Worm (Caenorhabditis elegans) whole organism, L1 larva: ENCODE data around the gene W09D6.4.
A peak's percentile ranks its signal among the peaks of the same experiment; 100 is the strongest.

Experiments
- C16A3.4 ChIP-seq: fragments of 150-350 bp; optimal IDR thresholded peaks from 2 replicates; lab custom pipeline; 2014; ENCODE audit warnings: missing biosample characterization, missing genetic modification characterization
- C34B4.2 ChIP-seq: sonication (generic microtip); optimal IDR thresholded peaks from 2 replicates; lab custom pipeline; 2017; ENCODE audit warnings: mild to moderate bottlenecking, missing genetic modification characterization, missing compliant biosample characterization
- Y116A8C.19 ChIP-seq: sonication (generic microtip); optimal IDR thresholded peaks from 2 replicates; lab custom pipeline; 2016; ENCODE audit warnings: missing compliant biosample characterization, missing genetic modification characterization, borderline replicate concordance
- alr-1 ChIP-seq: fragments of 200-800 bp; sonication (Bioruptor generic); optimal IDR thresholded peaks from 2 replicates; lab custom pipeline; 2018; ENCODE audit warnings: borderline replicate concordance, mild to moderate bottlenecking, missing genetic modification characterization, missing compliant biosample characterization
- aly-2 ChIP-seq: fragments of 150-350 bp; optimal IDR thresholded peaks from 2 replicates; lab custom pipeline; 2014; ENCODE audit warnings: missing biosample characterization, missing genetic modification characterization
- blmp-1 ChIP-seq: fragments of 150-350 bp; optimal IDR thresholded peaks from 2 replicates; lab custom pipeline; 2014; ENCODE audit warnings: missing biosample characterization, missing genetic modification characterization
- ceh-63 ChIP-seq: fragments of 200-800 bp; sonication (Bioruptor generic); optimal IDR thresholded peaks from 2 replicates; lab custom pipeline; 2018; ENCODE audit warnings: mild to moderate bottlenecking, missing genetic modification characterization, missing compliant biosample characterization
- ceh-90 ChIP-seq: sonication (generic microtip); optimal IDR thresholded peaks from 2 replicates; lab custom pipeline; 2016; ENCODE audit warnings: missing genetic modification characterization, missing compliant biosample characterization
- ces-1 ChIP-seq: fragments of 150-350 bp; optimal IDR thresholded peaks from 2 replicates; lab custom pipeline; 2014; ENCODE audit warnings: missing biosample characterization, missing genetic modification reagents, missing genetic modification characterization
- dpl-1 ChIP-seq, 3 experiments: fragments of 150-350 bp in 2 of 3; sonication (generic microtip) in 1 of 3; optimal IDR thresholded peaks; 2 replicates each; lab custom pipeline; 2014 to 2017; ENCODE audit warnings: missing biosample characterization in 3 of 3, missing genetic modification characterization in 3 of 3, missing genetic modification reagents in 3 of 3
- dsc-1 ChIP-seq: sonication (generic microtip); optimal IDR thresholded peaks from 2 replicates; lab custom pipeline; 2016; ENCODE audit warnings: mild to moderate bottlenecking, missing genetic modification characterization, missing compliant biosample characterization
- efl-1 ChIP-seq, 4 experiments: fragments of 150-350 bp; optimal IDR thresholded peaks in 3 of 4; peaks in 1 of 4; 1 replicate in 1 of 4; 2 replicates in 3 of 4; lab custom pipeline; 2014; ENCODE audit warnings: missing biosample characterization in 2 of 4, missing genetic modification characterization in 2 of 4, missing genetic modification reagents in 2 of 4
- efl-3 ChIP-seq: fragments of 200-800 bp; sonication (Bioruptor generic); optimal IDR thresholded peaks from 2 replicates; lab custom pipeline; 2018; ENCODE audit warnings: mild to moderate bottlenecking, missing genetic modification characterization, missing compliant biosample characterization
- egl-27 ChIP-seq, 2 experiments: fragments of 150-350 bp in 1 of 2; sonication (generic microtip); optimal IDR thresholded peaks; 3 replicates each; lab custom pipeline; 2017 to 2018; ENCODE audit warnings: missing biosample characterization in 2 of 2, missing genetic modification characterization in 2 of 2, missing genetic modification reagents in 2 of 2
- elt-2 ChIP-seq: sonication (generic microtip); optimal IDR thresholded peaks from 2 replicates; lab custom pipeline; 2016; ENCODE audit warnings: missing genetic modification characterization, mild to moderate bottlenecking, inconsistent platforms, missing compliant biosample characterization, missing genetic modification reagents
- elt-3 ChIP-seq, 6 experiments: fragments of 150-350 bp in 1 of 6; sonication (generic microtip); optimal IDR thresholded peaks; 2 replicates each; lab custom pipeline; 2017 to 2018; ENCODE audit warnings: missing biosample characterization in 6 of 6, missing genetic modification characterization in 6 of 6, inconsistent platforms in 1 of 6
- fkh-10 ChIP-seq: sonication (generic microtip); optimal IDR thresholded peaks from 2 replicates; lab custom pipeline; 2017; ENCODE audit warnings: missing biosample characterization, missing genetic modification reagents, missing genetic modification characterization
- fos-1 ChIP-seq: fragments of 150-350 bp; optimal IDR thresholded peaks from 2 replicates; lab custom pipeline; 2014; ENCODE audit warnings: missing biosample characterization, missing genetic modification characterization
- hpl-2 ChIP-seq: fragments of 150-350 bp; optimal IDR thresholded peaks from 2 replicates; lab custom pipeline; 2014; ENCODE audit warnings: missing biosample characterization, missing genetic modification reagents, missing genetic modification characterization
- lin-14 ChIP-seq: fragments of 200-800 bp; sonication (Bioruptor generic); optimal IDR thresholded peaks from 2 replicates; lab custom pipeline; 2018; ENCODE audit warnings: mild to moderate bottlenecking, missing genetic modification characterization, moderate library complexity, missing compliant biosample characterization
- lin-35 ChIP-seq, 2 experiments: fragments of 150-350 bp; optimal IDR thresholded peaks; 2 replicates each; lab custom pipeline; 2014; ENCODE audit warnings: missing biosample characterization in 2 of 2, missing genetic modification characterization in 2 of 2, missing genetic modification reagents in 2 of 2
- mdl-1 ChIP-seq, 2 experiments: fragments of 150-350 bp; optimal IDR thresholded peaks; 2 replicates each; lab custom pipeline; 2014 to 2017; ENCODE audit warnings: missing biosample characterization in 2 of 2, missing genetic modification characterization in 2 of 2, inconsistent platforms in 1 of 2
- nhr-12 ChIP-seq: sonication (generic microtip); optimal IDR thresholded peaks from 2 replicates; lab custom pipeline; 2017; ENCODE audit warnings: missing biosample characterization, missing genetic modification characterization
- nhr-20 ChIP-seq: sonication (generic microtip); optimal IDR thresholded peaks from 2 replicates; lab custom pipeline; 2016; ENCODE audit warnings: mild to moderate bottlenecking, missing genetic modification characterization, missing compliant biosample characterization
- nhr-84 ChIP-seq: sonication (generic microtip); optimal IDR thresholded peaks from 2 replicates; lab custom pipeline; 2017; ENCODE audit warnings: missing biosample characterization, missing genetic modification characterization
- nhr-90 ChIP-seq: sonication (generic microtip); optimal IDR thresholded peaks from 2 replicates; lab custom pipeline; 2016; ENCODE audit warnings: mild to moderate bottlenecking, missing genetic modification characterization, missing compliant biosample characterization; ENCODE audit not compliant: poor library complexity
- pax-3 ChIP-seq: fragments of 200-800 bp; sonication (Bioruptor generic); optimal IDR thresholded peaks from 2 replicates; lab custom pipeline; 2018; ENCODE audit warnings: mild to moderate bottlenecking, missing genetic modification characterization, moderate library complexity, missing compliant biosample characterization
- rnt-1 ChIP-seq: sonication (generic microtip); optimal IDR thresholded peaks from 2 replicates; lab custom pipeline; 2016; ENCODE audit warnings: mild to moderate bottlenecking, missing genetic modification characterization, moderate library complexity, missing compliant biosample characterization
- skn-1 ChIP-seq: fragments of 150-350 bp; optimal IDR thresholded peaks from 2 replicates; lab custom pipeline; 2014; ENCODE audit warnings: missing biosample characterization, missing genetic modification characterization
- snpc-4 ChIP-seq: fragments of 150-350 bp; optimal IDR thresholded peaks from 2 replicates; lab custom pipeline; 2014; ENCODE audit warnings: missing biosample characterization, missing genetic modification characterization
- snu-23 ChIP-seq: sonication (generic microtip); optimal IDR thresholded peaks from 2 replicates; lab custom pipeline; 2016; ENCODE audit warnings: missing genetic modification characterization, missing compliant biosample characterization
- tbx-2 ChIP-seq: sonication (generic microtip); optimal IDR thresholded peaks from 2 replicates; lab custom pipeline; 2016; ENCODE audit warnings: missing genetic modification characterization, missing compliant biosample characterization
- unc-130 ChIP-seq: fragments of 150-350 bp; optimal IDR thresholded peaks from 2 replicates; lab custom pipeline; 2017; ENCODE audit warnings: missing biosample characterization, missing genetic modification characterization, inconsistent platforms
- unc-30 ChIP-seq: sonication (generic microtip); optimal IDR thresholded peaks from 2 replicates; lab custom pipeline; 2017; ENCODE audit warnings: missing biosample characterization, missing genetic modification characterization
- unc-62 ChIP-seq: fragments of 150-350 bp; optimal IDR thresholded peaks from 2 replicates; lab custom pipeline; 2014; ENCODE audit warnings: missing biosample characterization, missing genetic modification reagents, missing genetic modification characterization
- unc-98 ChIP-seq: fragments of 200-800 bp; sonication (Bioruptor generic); IDR thresholded peaks from 2 replicates; pipeline ENCODE4 v1.3.6; 2022; ENCODE audit warnings: missing genetic modification characterization, missing compliant biosample characterization
- vab-15 ChIP-seq: sonication (generic microtip); optimal IDR thresholded peaks from 2 replicates; lab custom pipeline; 2017; ENCODE audit warnings: missing genotype, mild to moderate bottlenecking, missing genetic modification characterization, missing compliant biosample characterization
- xbp-1 ChIP-seq: sonication (generic microtip); optimal IDR thresholded peaks from 2 replicates; lab custom pipeline; 2016; ENCODE audit warnings: missing genetic modification characterization, missing compliant biosample characterization
- zag-1 ChIP-seq: fragments of 150-350 bp; optimal IDR thresholded peaks from 2 replicates; lab custom pipeline; 2014; ENCODE audit warnings: missing biosample characterization, missing genetic modification characterization
- zip-4 ChIP-seq: fragments of 200-800 bp; sonication (Bioruptor generic); optimal IDR thresholded peaks from 2 replicates; lab custom pipeline; 2018; ENCODE audit warnings: mild to moderate bottlenecking, missing genetic modification characterization, moderate library complexity, missing compliant biosample characterization
- ztf-4 ChIP-seq: fragments of 150-350 bp; optimal IDR thresholded peaks from 2 replicates; lab custom pipeline; 2014; ENCODE audit warnings: missing biosample characterization, missing genetic modification characterization

The W09D6.4 gene

ce11 chrIII:11093489-11093888, 13.9 kb downstream of the W09D6.4 start (continued):
- peak; percentile 53 for TF ChIP-seq nhr-90
- peak; percentile 30 for TF ChIP-seq tbx-2 (tag; lab: Kevin White, UChicago)
- peak; percentile 60 for TF ChIP-seq pax-3 (tag; lab: Kevin White, UChicago)
- TF ChIP-seq elt-2 (tag; lab: Kevin White, UChicago): no peak

DNA sequence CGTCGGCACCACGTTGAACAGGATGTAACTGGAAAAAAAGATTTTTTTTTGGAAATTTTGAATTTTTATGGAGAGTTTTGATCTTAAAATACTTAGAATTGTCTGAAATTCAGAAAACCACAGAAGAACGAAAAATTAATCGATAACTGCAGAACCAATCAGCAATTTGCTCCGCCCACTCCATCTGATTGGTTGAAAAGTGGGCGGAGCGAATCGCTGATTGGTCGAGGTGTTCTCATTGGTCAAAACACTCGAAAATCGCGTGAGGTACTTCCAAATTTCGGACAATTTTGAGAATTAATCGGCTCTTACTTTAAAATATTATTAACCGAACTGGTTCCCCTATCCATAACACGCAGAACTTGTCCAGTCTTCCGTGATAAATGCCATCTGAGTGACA, 16.1 kb downstream of the W09D6.4 start:
- TF ChIP-seq efl-1 (optimal IDR thresholded peaks at IDR 0.05; lab: Kevin White, UChicago): no peak
- peak in 1 of 2 experiments; percentile 2 for TF ChIP-seq efl-1 (GFP tag; optimal IDR thresholded peaks at IDR 0.05 in 1 of 2; lab: Kevin White, UChicago)
- TF ChIP-seq xbp-1 (tag; lab: Kevin White, UChicago): no peak

- no peak for TF ChIP-seq rnt-1
- no peak for TF ChIP-seq mdl-1 (tag; optimal IDR thresholded peaks at IDR 0.05; lab: Kevin White, UChicago)
- TF ChIP-seq fkh-10 (GFP tag; lab: Kevin White, UChicago): no peak
- no peak for TF ChIP-seq nhr-20
- no peak for TF ChIP-seq unc-30 (tag; lab: Kevin White, UChicago)
- TF ChIP-seq ceh-90 (tag; lab: Kevin White, UChicago): no peak
- TF ChIP-seq nhr-90: no peak
- TF ChIP-seq ztf-4: no peak
- no peak for TF ChIP-seq elt-3 (tag; optimal IDR thresholded peaks at IDR 0.05; lab: Kevin White, UChicago)
Observed at ce11 chrIII:11099864-11100263, 20.3 kb downstream of the W09D6.4 start, which contains the start of gene hmt-1. TSS of gene hmt-1 (minus strand) at chrIII:11099964.

- TF ChIP-seq snpc-4 (tag; lab: Kevin White, UChicago) (no peak), nhr-84 (tag; lab: Kevin White, UChicago) (no peak), skn-1 (tag; lab: Kevin White, UChicago) (peak; percentile 66), ceh-63 (GFP tag; lab: Kevin White, UChicago) (no peak), snu-23 (no peak), lin-14 (GFP tag; lab: Kevin White, UChicago) (no peak), Y116A8C.19 (tag; lab: Kevin White, UChicago) (no peak), dpl-1 (GFP tag; optimal IDR thresholded peaks at IDR 0.05; lab: Kevin White, UChicago) (no peak), zip-4 (GFP tag; lab: Kevin White, UChicago) (peak; percentile 14)
Observed at ce11 chrIII:11101246-11101645, 21.7 kb downstream of the W09D6.4 start.

ce11 chrIII:11107327-11107726, 27.8 kb downstream of the W09D6.4 start:
- no peak for TF ChIP-seq C34B4.2
- no peak for TF ChIP-seq hpl-2 (GFP tag; lab: Kevin White, UChicago)
- TF ChIP-seq efl-1 (optimal IDR thresholded peaks at IDR 0.05; lab: Kevin White, UChicago): peak in 1 of 2 experiments; percentile 72
- no peak for TF ChIP-seq efl-1 (GFP tag; optimal IDR thresholded peaks at IDR 0.05 in 1 of 2; lab: Kevin White, UChicago)

DNA sequence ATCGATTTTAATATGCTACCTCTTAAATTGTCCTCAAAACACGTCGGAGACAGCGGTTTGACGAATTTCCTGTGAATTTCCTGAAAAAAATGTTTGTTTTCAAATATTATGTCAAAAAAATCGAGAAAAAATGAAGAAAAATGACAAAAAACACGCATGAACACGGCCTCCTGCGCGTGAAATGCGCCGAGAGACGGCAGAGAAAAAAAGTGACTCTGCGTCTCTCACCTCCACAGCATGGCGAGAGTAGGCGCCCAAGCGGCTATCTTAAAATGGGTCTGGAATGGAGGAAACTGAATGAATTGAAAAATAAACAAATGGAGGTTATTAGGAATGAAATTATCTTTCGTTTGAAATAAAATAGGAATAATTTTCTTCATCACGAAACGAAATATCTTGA, 31.2 kb downstream of the W09D6.4 start:
- TF ChIP-seq zag-1: no peak
- TF ChIP-seq aly-2: no peak
- no peak for TF ChIP-seq egl-27 (tag; optimal IDR thresholded peaks at IDR 0.05; lab: Kevin White, UChicago)
- no peak for TF ChIP-seq hpl-2 (GFP tag; lab: Kevin White, UChicago)
- peak; percentile 29 for TF ChIP-seq C16A3.4 (tag; lab: Kevin White, UChicago)
- TF ChIP-seq pax-3 (tag; lab: Kevin White, UChicago): peak; percentile 72
- TF ChIP-seq Y116A8C.19 (tag; lab: Kevin White, UChicago): no peak
- TF ChIP-seq dsc-1 (tag; lab: Kevin White, UChicago): peak; percentile 82
- TF ChIP-seq mdl-1 (tag; optimal IDR thresholded peaks at IDR 0.05; lab: Kevin White, UChicago): peak in 1 of 2 experiments; percentile 20
- TF ChIP-seq alr-1: peak; percentile 43
- TF ChIP-seq efl-3: peak; percentile 65
- TF ChIP-seq nhr-12 (tag; lab: Kevin White, UChicago): no peak
- peak; percentile 78 for TF ChIP-seq nhr-90
- TF ChIP-seq unc-98 (GFP tag; lab: Robert Waterston, UW): peak; percentile 79
- TF ChIP-seq unc-62 (GFP tag; lab: Kevin White, UChicago): no peak
- TF ChIP-seq nhr-20: peak; percentile 69
- no peak for TF ChIP-seq fos-1 (tag; lab: Kevin White, UChicago)
- TF ChIP-seq tbx-2 (tag; lab: Kevin White, UChicago): peak; percentile 84
- peak; percentile 66 to 83 for TF ChIP-seq lin-35 (GFP tag; optimal IDR thresholded peaks at IDR 0.05; lab: Kevin White, UChicago)
- TF ChIP-seq ces-1 (GFP tag; lab: Kevin White, UChicago): no peak
- TF ChIP-seq unc-130 (tag; lab: Kevin White, UChicago): no peak
- peak; percentile 82 for TF ChIP-seq vab-15
- no peak for TF ChIP-seq C34B4.2
- peak; percentile 33 for TF ChIP-seq blmp-1 (tag; lab: Kevin White, UChicago)
- peak; percentile 96 for TF ChIP-seq rnt-1
